Worm (Caenorhabditis elegans) whole organism, L2 larva: ENCODE data around the gene F58E6.6.
A peak's percentile ranks its signal among the peaks of the same experiment; 100 is the strongest.

Experiments used
- C34F6.9 ChIP-seq: fragments of 150-350 bp; optimal IDR thresholded peaks from 2 replicates; lab custom pipeline; 2014; ENCODE audit warnings: missing biosample characterization, missing genetic modification characterization
- F13H6.1 ChIP-seq: sonication (generic microtip); optimal IDR thresholded peaks from 2 replicates; lab custom pipeline; 2016; ENCODE audit warnings: missing genetic modification characterization, missing compliant biosample characterization
- R02D3.7 ChIP-seq: fragments of 150-350 bp; optimal IDR thresholded peaks from 2 replicates; lab custom pipeline; 2014; ENCODE audit warnings: missing biosample characterization, missing genetic modification characterization
- ZK546.5 ChIP-seq: sonication (generic microtip); optimal IDR thresholded peaks from 2 replicates; lab custom pipeline; 2017; ENCODE audit warnings: missing biosample characterization, missing genetic modification characterization
- alr-1 ChIP-seq: fragments of 150-350 bp; optimal IDR thresholded peaks from 2 replicates; lab custom pipeline; 2014; ENCODE audit warnings: missing biosample characterization, missing genetic modification characterization
- aly-2 ChIP-seq: fragments of 150-350 bp; optimal IDR thresholded peaks from 2 replicates; lab custom pipeline; 2014; ENCODE audit warnings: missing biosample characterization, missing genetic modification characterization
- ama-1 ChIP-seq: fragments of 150-350 bp; optimal IDR thresholded peaks from 2 replicates; lab custom pipeline; 2018; ENCODE audit warnings: inconsistent platforms
- ceh-16 ChIP-seq: fragments of 150-350 bp; optimal IDR thresholded peaks from 2 replicates; lab custom pipeline; 2014; ENCODE audit warnings: missing biosample characterization, missing genetic modification characterization
- crh-2 ChIP-seq: sonication (generic microtip); optimal IDR thresholded peaks from 2 replicates; lab custom pipeline; 2017; ENCODE audit warnings: missing biosample characterization, missing genetic modification characterization
- dmd-4 ChIP-seq: sonication (generic microtip); optimal IDR thresholded peaks from 2 replicates; lab custom pipeline; 2017; ENCODE audit warnings: missing biosample characterization, missing genetic modification characterization
- egl-27 ChIP-seq: sonication (generic microtip); optimal IDR thresholded peaks from 3 replicates; lab custom pipeline; 2017; ENCODE audit warnings: missing biosample characterization, missing genetic modification reagents, missing genetic modification characterization
- fos-1 ChIP-seq: fragments of 150-350 bp; optimal IDR thresholded peaks from 2 replicates; lab custom pipeline; 2014; ENCODE audit warnings: missing biosample characterization, missing genetic modification characterization
- lin-11 ChIP-seq: fragments of 150-350 bp; sonication (generic microtip); optimal IDR thresholded peaks from 2 replicates; lab custom pipeline; 2014; ENCODE audit warnings: missing biosample characterization, missing genetic modification characterization, inconsistent platforms, mixed read lengths
- lin-13 ChIP-seq: fragments of 150-350 bp; optimal IDR thresholded peaks from 2 replicates; lab custom pipeline; 2014; ENCODE audit warnings: missing biosample characterization, missing genetic modification reagents, missing genetic modification characterization
- lin-39 ChIP-seq: fragments of 150-350 bp; optimal IDR thresholded peaks from 2 replicates; lab custom pipeline; 2014; ENCODE audit warnings: missing biosample characterization, missing genetic modification reagents, missing genetic modification characterization
- lsy-2 ChIP-seq, 2 experiments: fragments of 150-350 bp in 1 of 2; sonication (generic microtip) in 1 of 2; optimal IDR thresholded peaks; 2 replicates each; lab custom pipeline; 2014 to 2017; ENCODE audit warnings: missing biosample characterization in 2 of 2, missing genetic modification characterization in 2 of 2
- nhr-10 ChIP-seq: sonication (generic microtip); optimal IDR thresholded peaks from 2 replicates; lab custom pipeline; 2017; ENCODE audit warnings: missing biosample characterization, missing genetic modification characterization
- nhr-11 ChIP-seq: fragments of 150-350 bp; optimal IDR thresholded peaks from 2 replicates; lab custom pipeline; 2014; ENCODE audit warnings: missing biosample characterization, missing genetic modification characterization
- nhr-12 ChIP-seq: fragments of 150-350 bp; optimal IDR thresholded peaks from 2 replicates; lab custom pipeline; 2014; ENCODE audit warnings: missing biosample characterization, missing genetic modification characterization
- nhr-21 ChIP-seq: fragments of 150-350 bp; optimal IDR thresholded peaks from 2 replicates; lab custom pipeline; 2014; ENCODE audit warnings: missing biosample characterization, missing genetic modification characterization
- nhr-237 ChIP-seq: fragments of 150-350 bp; optimal IDR thresholded peaks from 2 replicates; lab custom pipeline; 2014; ENCODE audit warnings: missing biosample characterization, missing genetic modification characterization
- nhr-25 ChIP-seq: fragments of 150-350 bp; sonication (generic microtip); optimal IDR thresholded peaks from 3 replicates; lab custom pipeline; 2014; ENCODE audit warnings: missing biosample characterization, missing genetic modification characterization
- nhr-6 ChIP-seq: fragments of 150-350 bp; optimal IDR thresholded peaks from 2 replicates; lab custom pipeline; 2014; ENCODE audit warnings: missing biosample characterization, missing genetic modification characterization
- peb-1 ChIP-seq: fragments of 150-350 bp; optimal IDR thresholded peaks from 2 replicates; lab custom pipeline; 2014; ENCODE audit warnings: missing biosample characterization, missing genetic modification characterization
- sem-4 ChIP-seq: fragments of 150-350 bp; optimal IDR thresholded peaks from 2 replicates; lab custom pipeline; 2014; ENCODE audit warnings: missing biosample characterization, missing genetic modification reagents, missing genetic modification characterization
- sma-3 ChIP-seq: sonication (generic microtip); optimal IDR thresholded peaks from 2 replicates; lab custom pipeline; 2016; ENCODE audit warnings: missing genetic modification reagents, missing genetic modification characterization, missing compliant biosample characterization
- sma-9 ChIP-seq, 2 experiments: fragments of 150-350 bp in 1 of 2; sonication (generic microtip) in 1 of 2; optimal IDR thresholded peaks; 2 replicates each; lab custom pipeline; 2014 to 2016; ENCODE audit warnings: missing genetic modification characterization in 2 of 2, mild to moderate bottlenecking in 1 of 2, missing biosample characterization in 1 of 2, missing compliant biosample characterization in 1 of 2, missing genetic modification reagents in 1 of 2, moderate library complexity in 1 of 2
- unc-55 ChIP-seq: fragments of 150-350 bp; sonication (generic microtip); optimal IDR thresholded peaks from 3 replicates; lab custom pipeline; 2014; ENCODE audit warnings: missing biosample characterization, missing genetic modification reagents, missing genetic modification characterization
- unc-62 ChIP-seq: fragments of 150-350 bp; optimal IDR thresholded peaks from 2 replicates; lab custom pipeline; 2014; ENCODE audit warnings: missing biosample characterization, missing genetic modification reagents, missing genetic modification characterization
- zag-1 ChIP-seq: fragments of 150-350 bp; optimal IDR thresholded peaks from 2 replicates; lab custom pipeline; 2014; ENCODE audit warnings: missing biosample characterization, missing genetic modification characterization
- ztf-1 ChIP-seq: fragments of 200-800 bp; sonication (Bioruptor generic); conservative IDR thresholded peaks from 2 replicates; pipeline ENCODE4 v1.3.6; 2022; ENCODE audit warnings: missing genetic modification characterization, missing compliant biosample characterization
- ztf-11 ChIP-seq: sonication (generic microtip); optimal IDR thresholded peaks from 2 replicates; lab custom pipeline; 2017; ENCODE audit warnings: missing biosample characterization, missing genetic modification characterization

The F58E6.6 gene

ce11 chrV:9752918-9753317 lies at the start of gene F58E6.6:
TSS of gene F58E6.6 (minus strand) at chrV:9753018.
- TF ChIP-seq nhr-21 (tag; lab: Kevin White, UChicago) (no peak), zag-1 (no peak), nhr-25 (tag; lab: Kevin White, UChicago) (no peak)

DNA sequence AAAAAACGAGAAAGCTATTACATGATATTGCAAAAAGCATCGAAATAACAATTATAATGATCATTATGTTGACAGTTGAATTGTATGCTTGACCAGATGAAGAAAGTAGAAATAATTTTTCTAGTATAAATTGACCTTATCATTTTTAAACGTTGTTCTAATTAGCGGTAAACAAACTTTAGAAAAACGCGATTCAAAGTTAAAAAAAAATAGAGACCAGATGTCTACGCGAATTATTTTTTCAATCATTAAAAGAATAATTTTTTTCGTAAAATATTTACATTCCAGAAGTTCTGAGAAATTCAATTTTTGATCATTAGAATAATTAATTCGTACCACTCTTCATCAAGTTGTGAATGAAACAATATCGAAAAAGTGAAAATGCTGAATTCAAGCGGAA lies 49.1 kb upstream of the F58E6.6 start, which contains the start of gene F46B6.10:
Gene F46B6.10, minus strand, starts transcription at position 101 of the 400 bp plus-strand sequence.
- TF ChIP-seq egl-27, result no peak
- TF ChIP-seq nhr-11, result no peak
- TF ChIP-seq nhr-12, result no peak
- TF ChIP-seq unc-55 (GFP tag; lab: Kevin White, UChicago), result no peak
- no peak for TF ChIP-seq sem-4
- no peak for TF ChIP-seq peb-1 (tag; lab: Kevin White, UChicago)
- TF ChIP-seq lin-11 (tag; lab: Kevin White, UChicago), result no peak
- no peak for TF ChIP-seq nhr-6 (tag; lab: Kevin White, UChicago)
- TF ChIP-seq ztf-11 (tag; lab: Kevin White, UChicago), result no peak
- TF ChIP-seq ceh-16 (tag; lab: Kevin White, UChicago), result no peak
- no peak for TF ChIP-seq crh-2 (tag; lab: Kevin White, UChicago)
- no peak for TF ChIP-seq sma-3
- no peak for TF ChIP-seq ama-1 (lab: Kevin White, UChicago)
- TF ChIP-seq sma-9 (GFP tag; optimal IDR thresholded peaks at IDR 0.05; lab: Kevin White, UChicago), result no peak
- TF ChIP-seq sma-9 (tag; optimal IDR thresholded peaks at IDR 0.05; lab: Kevin White, UChicago), result no peak
- no peak for TF ChIP-seq R02D3.7 (tag; lab: Kevin White, UChicago)
- TF ChIP-seq C34F6.9 (tag; lab: Kevin White, UChicago), result no peak

ce11 chrV:9799076-9799475 lies 46.3 kb upstream of the F58E6.6 start, which contains the start of gene F46B6.13:
TSS of gene F46B6.13 (minus strand) at chrV:9799176.
- TF ChIP-seq lin-39 (no peak), nhr-237 (no peak), lin-13 (GFP tag; lab: Kevin White, UChicago) (no peak), unc-62 (no peak), alr-1 (tag; lab: Kevin White, UChicago) (no peak), nhr-25 (tag; lab: Kevin White, UChicago) (no peak), R02D3.7 (tag; lab: Kevin White, UChicago) (no peak), F13H6.1 (tag; lab: Kevin White, UChicago) (no peak), nhr-12 (no peak), ama-1 (lab: Kevin White, UChicago) (no peak), nhr-10 (tag; lab: Kevin White, UChicago) (no peak)

DNA sequence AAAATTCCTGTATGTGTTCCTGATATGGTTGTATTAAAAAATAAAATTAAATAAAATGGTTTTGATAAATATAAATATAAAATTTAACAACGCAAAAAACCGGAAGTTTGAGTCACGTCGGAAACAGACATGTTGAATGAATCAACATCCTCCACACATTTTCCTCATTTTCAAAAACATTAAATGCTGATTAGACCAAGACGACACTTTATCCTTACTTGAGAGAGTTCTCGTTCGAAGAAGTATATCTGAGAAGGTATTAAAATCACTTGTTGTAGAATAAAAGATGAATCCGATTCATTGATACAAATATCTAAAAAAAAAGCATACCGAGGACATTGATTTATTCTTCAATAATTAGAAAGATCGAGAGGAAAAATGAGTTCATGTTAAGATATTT lies 45.4 kb upstream of the F58E6.6 start:
- TF ChIP-seq lin-13 (GFP tag; lab: Kevin White, UChicago), result no peak
- TF ChIP-seq, all 48 proteins: peak for 0

- TF ChIP-seq nhr-237, result no peak
Observed at ce11 chrV:9796562-9796961, 43.7 kb upstream of the F58E6.6 start, which contains the start of gene F46B6.9. TSS of gene F46B6.9 (plus strand) at chrV:9796862.

ce11 chrV:9796002-9796401 lies 43.2 kb upstream of the F58E6.6 start:
- TF ChIP-seq lin-11 (tag; lab: Kevin White, UChicago) (peak; percentile 20), nhr-6 (tag; lab: Kevin White, UChicago) (no peak)

ce11 chrV:9794997-9795396 lies 42.2 kb upstream of the F58E6.6 start:
- peak; percentile 9 for TF ChIP-seq sma-9 (GFP tag; optimal IDR thresholded peaks at IDR 0.05; lab: Kevin White, UChicago)
- TF ChIP-seq sma-9 (tag; optimal IDR thresholded peaks at IDR 0.05; lab: Kevin White, UChicago), result no peak
- no peak for TF ChIP-seq aly-2 (tag; lab: Kevin White, UChicago)

ce11 chrV:9791332-9791731 lies 38.5 kb upstream of the F58E6.6 start, which contains the start of gene lipl-2:
TSS of gene lipl-2 (plus strand) at chrV:9791567.
- TF ChIP-seq sma-9 (GFP tag; optimal IDR thresholded peaks at IDR 0.05; lab: Kevin White, UChicago) (peak; percentile 31), sma-9 (tag; optimal IDR thresholded peaks at IDR 0.05; lab: Kevin White, UChicago) (no peak), ztf-1 (GFP tag; lab: Robert Waterston, UW) (no peak), nhr-10 (tag; lab: Kevin White, UChicago) (no peak), dmd-4 (tag; lab: Kevin White, UChicago) (no peak), nhr-6 (tag; lab: Kevin White, UChicago) (no peak), crh-2 (tag; lab: Kevin White, UChicago) (peak; percentile 25), fos-1 (peak; percentile 26), ceh-16 (tag; lab: Kevin White, UChicago) (no peak), lsy-2 (tag; optimal IDR thresholded peaks at IDR 0.05; lab: Kevin White, UChicago) (no peak), peb-1 (tag; lab: Kevin White, UChicago) (no peak), nhr-11 (no peak), ZK546.5 (tag; lab: Kevin White, UChicago) (no peak)
